Worm (Caenorhabditis elegans): ENCODE results near the gene mrps-17.

mrps-17 gene

DNA sequence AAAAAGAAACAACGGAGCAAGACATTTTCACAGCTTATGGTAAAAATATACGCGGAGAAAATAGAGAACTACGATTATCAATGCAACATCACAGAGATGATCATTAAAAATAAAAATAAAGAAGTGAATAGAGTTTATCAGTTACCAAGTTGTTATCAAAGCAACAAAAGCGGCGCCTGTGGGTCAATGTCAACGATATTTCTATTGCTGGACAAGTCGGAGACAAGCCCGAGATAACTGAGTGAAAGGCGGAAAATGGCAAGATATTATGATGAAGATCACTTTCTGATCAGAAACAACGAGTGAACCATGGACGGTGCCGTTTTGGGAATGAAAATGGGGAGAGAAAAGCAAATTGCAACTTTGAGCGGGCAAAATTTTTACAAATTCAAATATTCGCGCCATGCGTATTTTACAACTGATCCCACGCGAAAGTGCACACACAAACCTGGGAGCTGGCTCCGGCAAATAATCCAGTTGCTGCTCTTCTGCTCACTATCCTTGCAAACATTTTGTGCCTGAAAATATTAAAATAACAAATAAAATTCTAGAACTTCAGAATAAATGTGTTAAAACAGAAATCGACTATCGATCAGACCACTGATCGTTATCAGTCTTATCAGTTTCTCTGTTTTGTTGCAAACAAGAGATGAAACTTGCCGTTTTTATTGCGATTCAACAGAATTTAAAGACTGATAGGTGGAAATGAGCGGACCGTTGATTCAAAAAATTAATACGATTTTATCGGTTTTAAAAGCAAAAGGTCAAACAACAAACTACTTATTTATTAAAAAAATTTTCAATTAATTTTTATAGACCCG lies 10.9 kb upstream of the mrps-17 start, which contains the start of gene mel-32 (continued):
- TF ChIP-seq lin-13 (GFP tag; optimal IDR thresholded peaks at IDR 0.05) (peak; percentile 1), nhr-71 (tag; optimal IDR thresholded peaks at IDR 0.05) (peak; percentile 41), lin-35 (GFP tag; optimal IDR thresholded peaks at IDR 0.05) (peak; percentile 65 to 76), efl-3 (GFP tag; optimal IDR thresholded peaks at IDR 0.05) (no peak), hlh-4 (tag; optimal IDR thresholded peaks at IDR 0.05) (no peak), alr-1 (tag; optimal IDR thresholded peaks at IDR 0.05; ENCODE audit: borderline replicate concordance) (no peak), snu-23 (GFP tag; optimal IDR thresholded peaks at IDR 0.05) (peak; percentile 26), zag-1 (tag; optimal IDR thresholded peaks at IDR 0.05) (no peak), ama-1 (optimal IDR thresholded peaks at IDR 0.05) (no peak), rnt-1 (tag; optimal IDR thresholded peaks at IDR 0.05) (peak; percentile 37), isw-1 (GFP tag; IDR thresholded peaks at IDR 0.05) (no peak), blmp-1 (tag; optimal IDR thresholded peaks at IDR 0.05) (peak; percentile 84), aly-2 (tag; optimal IDR thresholded peaks at IDR 0.05) (no peak), elt-3 (tag; optimal IDR thresholded peaks at IDR 0.05) (peak in 1 of 6 experiments; percentile 67)

DNA sequence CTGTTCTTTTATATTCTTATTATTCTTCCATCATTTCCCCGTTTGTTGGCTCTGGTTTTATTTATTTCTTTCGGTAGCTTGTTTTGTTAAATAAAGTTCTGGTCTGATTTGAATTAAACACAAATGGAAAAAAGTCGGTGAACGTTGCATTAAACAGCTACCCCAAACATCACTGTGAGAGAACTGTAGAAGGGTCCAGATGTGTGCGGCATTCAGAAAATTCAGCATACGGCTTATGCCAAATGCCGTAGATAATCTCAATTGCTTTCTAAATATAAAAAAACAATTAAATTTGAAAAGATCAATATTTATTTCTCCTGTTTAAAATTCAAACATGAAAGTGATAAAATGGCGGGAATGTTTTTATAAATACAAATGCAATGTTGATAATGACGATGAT lies 8.3 kb upstream of the mrps-17 start:
- no peak for TF ChIP-seq ceh-63 (GFP tag; optimal IDR thresholded peaks at IDR 0.05)
- TF ChIP-seq lin-39 (tag; optimal IDR thresholded peaks at IDR 0.05): no peak
- TF ChIP-seq nhr-28 (tag; optimal IDR thresholded peaks at IDR 0.05): no peak
- TF ChIP-seq unc-30 (tag; optimal IDR thresholded peaks at IDR 0.05): no peak
- TF ChIP-seq nhr-71 (tag; optimal IDR thresholded peaks at IDR 0.05): no peak
- TF ChIP-seq lin-15B (tag; optimal IDR thresholded peaks at IDR 0.05): no peak
- no peak for TF ChIP-seq unc-130 (tag; optimal IDR thresholded peaks at IDR 0.05)
- TF ChIP-seq lsy-2 (tag; optimal IDR thresholded peaks at IDR 0.05): no peak
- no peak for TF ChIP-seq nhr-47 (tag; optimal IDR thresholded peaks at IDR 0.05)
- TF ChIP-seq ceh-8 (GFP tag; optimal IDR thresholded peaks at IDR 0.05): no peak
- TF ChIP-seq C04F5.9 (tag; optimal IDR thresholded peaks at IDR 0.05): no peak
- no peak for TF ChIP-seq egl-13 (tag; optimal IDR thresholded peaks at IDR 0.05)
- no peak for TF ChIP-seq skn-1 (tag; optimal IDR thresholded peaks at IDR 0.05)
- TF ChIP-seq ces-1 (GFP tag; optimal IDR thresholded peaks at IDR 0.05): no peak
- TF ChIP-seq nhr-84 (tag; optimal IDR thresholded peaks at IDR 0.05): no peak
- TF ChIP-seq nhr-85 (tag): no peak
- no peak for TF ChIP-seq blmp-1 (tag; optimal IDR thresholded peaks at IDR 0.05)
- TF ChIP-seq elt-2 (tag; optimal IDR thresholded peaks at IDR 0.05): no peak

DNA sequence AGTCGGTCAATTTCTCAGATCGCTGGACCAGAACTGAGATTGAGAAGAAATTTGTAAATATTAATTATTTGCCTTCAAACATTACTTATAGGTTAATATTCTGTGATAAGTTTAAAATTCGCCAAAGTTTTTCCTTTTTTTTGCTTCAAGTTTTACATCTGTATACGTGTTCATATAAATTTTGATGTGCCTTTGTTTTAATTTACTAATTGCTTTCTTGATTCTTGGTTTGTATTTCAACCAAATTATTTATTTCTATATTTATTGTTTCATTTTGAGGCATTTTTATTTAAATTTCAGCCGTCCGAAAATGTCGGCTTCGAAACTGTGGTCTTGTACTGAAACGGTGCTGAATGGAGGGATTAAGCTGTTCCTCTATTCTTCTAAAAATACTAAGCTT lies 4.7 kb upstream of the mrps-17 start, which contains the start of gene C05D11.1:
C05D11.1 (plus strand) TSS at position 301 of the 400 bp plus-strand sequence.
- TF ChIP-seq nhr-84 (tag; optimal IDR thresholded peaks at IDR 0.05): no peak
- no peak for TF ChIP-seq Y116A8C.19 (tag; optimal IDR thresholded peaks at IDR 0.05; ENCODE audit: borderline replicate concordance)
- no peak for TF ChIP-seq ceh-8 (GFP tag; optimal IDR thresholded peaks at IDR 0.05)
- no peak for TF ChIP-seq elt-3 (tag; optimal IDR thresholded peaks at IDR 0.05)
- no peak for TF ChIP-seq dpl-1 (GFP tag; optimal IDR thresholded peaks at IDR 0.05)
- TF ChIP-seq sox-4 (tag; optimal IDR thresholded peaks at IDR 0.05): no peak
- TF ChIP-seq ceh-82 (tag; optimal IDR thresholded peaks at IDR 0.05): no peak
- TF ChIP-seq nhr-77 (tag; optimal IDR thresholded peaks at IDR 0.05): no peak
- no peak for TF ChIP-seq nhr-11 (tag; optimal IDR thresholded peaks at IDR 0.05)
- no peak for TF ChIP-seq vab-15 (tag; optimal IDR thresholded peaks at IDR 0.05)
- no peak for TF ChIP-seq snpc-4 (tag; optimal IDR thresholded peaks at IDR 0.05)
- TF ChIP-seq jun-1 (tag; optimal IDR thresholded peaks at IDR 0.05): no peak
- no peak for TF ChIP-seq fkh-10 (GFP tag; optimal IDR thresholded peaks at IDR 0.05)
- TF ChIP-seq skn-1 (tag; optimal IDR thresholded peaks at IDR 0.05): no peak
- TF ChIP-seq mef-2 (tag; optimal IDR thresholded peaks at IDR 0.05): no peak
- no peak for TF ChIP-seq unc-130 (tag; optimal IDR thresholded peaks at IDR 0.05)
- TF ChIP-seq fos-1 (tag; optimal IDR thresholded peaks at IDR 0.05): no peak
- TF ChIP-seq efl-3 (GFP tag; optimal IDR thresholded peaks at IDR 0.05): no peak
- no peak for TF ChIP-seq ztf-11 (tag; optimal IDR thresholded peaks at IDR 0.05)

All from whole organism, L1 larva.